Fruit fly (Drosophila melanogaster) Kc167 (cell line): ENCODE results near the gene Spag1.

Source experiments
- Myc ChIP-seq: fragments of >200 bp; optimal IDR thresholded peaks from 2 replicates; lab custom pipeline; 2017; ENCODE audit warnings: missing external identifiers
- Sin3A ChIP-seq: fragments of >200 bp; optimal IDR thresholded peaks from 2 replicates; lab custom pipeline; 2018; ENCODE audit warnings: missing external identifiers
- h ChIP-seq: fragments of >200 bp; optimal IDR thresholded peaks from 3 replicates; lab custom pipeline; 2018; ENCODE audit warnings: missing external identifiers
- insv ChIP-seq: fragments of >200 bp; optimal IDR thresholded peaks from 3 replicates; lab custom pipeline; 2018; ENCODE audit warnings: missing external identifiers
- psq ChIP-seq: fragments of >200 bp; optimal IDR thresholded peaks from 2 replicates; lab custom pipeline; 2017; ENCODE audit warnings: missing external identifiers
- ttk ChIP-seq: sonication (Bioruptor generic); optimal IDR thresholded peaks from 2 replicates; lab custom pipeline; 2017; ENCODE audit warnings: missing external identifiers

The Spag1 gene

dm6 chr3R:26980282-26980691 is 32.7 kb downstream of the Spag1 start:
- no peak for TF ChIP-seq ttk (lab: Kevin White, UChicago)
- TF ChIP-seq h = no peak
- no peak for TF ChIP-seq insv (lab: Kevin White, UChicago)
- no peak for TF ChIP-seq Sin3A (lab: Kevin White, UChicago)
- TF ChIP-seq psq = no peak
- no peak for TF ChIP-seq Myc

- TF ChIP-seq h = no peak
These were observed 34.5 kb downstream of the Spag1 start for dm6 chr3R:26982106-26982505.

- TF ChIP-seq ttk (lab: Kevin White, UChicago) = no peak
- no peak for TF ChIP-seq psq
These were observed 36.8 kb downstream of the Spag1 start for dm6 chr3R:26984437-26984836.

- TF ChIP-seq ttk (lab: Kevin White, UChicago) (no peak), h (no peak), Sin3A (lab: Kevin White, UChicago) (no peak), psq (no peak), Myc (no peak), insv (lab: Kevin White, UChicago) (no peak)
These were observed 39.8 kb downstream of the Spag1 start for dm6 chr3R:26987455-26987854.

dm6 chr3R:26988412-26988981 is 40.9 kb downstream of the Spag1 start, which contains the start of gene CG31075:
CG31075 (minus strand) TSS chr3R:26988517.
- TF ChIP-seq insv (lab: Kevin White, UChicago) (no peak), h (no peak), psq (peak; percentile 54), ttk (lab: Kevin White, UChicago) (no peak), Myc (no peak), Sin3A (lab: Kevin White, UChicago) (no peak)

dm6 chr3R:26989802-26990509 is 42.3 kb downstream of the Spag1 start, which contains the start of gene CG31076:
CG31076 (minus strand) TSS chr3R:26989852.
- TF ChIP-seq Sin3A (lab: Kevin White, UChicago) (no peak), Myc (no peak), ttk (lab: Kevin White, UChicago) (no peak), insv (lab: Kevin White, UChicago) (no peak), h (no peak), psq (no peak)

- TF ChIP-seq Sin3A (lab: Kevin White, UChicago) = no peak
- TF ChIP-seq psq = no peak
- TF ChIP-seq Myc = no peak
- TF ChIP-seq h = no peak
- TF ChIP-seq insv (lab: Kevin White, UChicago) = no peak
- no peak for TF ChIP-seq ttk (lab: Kevin White, UChicago)
These were observed 46.9 kb downstream of the Spag1 start, which contains the start of gene TwdlC for dm6 chr3R:26994532-26994931. TwdlC (plus strand) TSS chr3R:26994832.

dm6 chr3R:26996642-26997041 is 49.0 kb downstream of the Spag1 start, which contains the start of gene RYa-R:
RYa-R (plus strand) TSS chr3R:26996980.
- TF ChIP-seq h = no peak
